Fruit fly (Drosophila melanogaster): ENCODE measurements around the gene Prosalpha2.

Gene Prosalpha2

DNA sequence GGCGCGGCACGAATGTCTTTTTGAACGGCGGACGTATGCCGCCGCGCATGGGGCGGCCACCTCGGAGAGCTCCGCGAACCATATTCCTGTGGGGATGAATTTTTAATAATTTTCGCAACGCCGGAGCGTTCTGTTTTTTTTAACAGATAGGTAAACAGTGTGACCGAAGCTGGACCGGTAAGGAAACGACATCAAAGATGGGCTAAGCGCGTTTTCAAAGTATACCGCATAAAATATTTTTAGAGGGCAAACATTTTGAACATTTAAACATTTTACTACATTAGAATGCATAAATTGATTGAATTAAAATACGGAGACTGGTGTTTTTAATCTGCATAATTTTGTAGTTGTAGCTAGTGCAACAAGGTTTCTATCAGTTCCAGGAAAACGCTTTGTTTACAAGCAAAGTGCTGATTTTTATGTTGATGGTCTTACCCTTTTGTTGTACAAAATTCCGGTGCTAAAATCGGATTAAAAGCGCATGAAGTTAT is 2.0 kb upstream of the Prosalpha2 start, which contains the start of the genes CG5641 and CG5245 (continued):
- no peak for TF ChIP-seq chm (GFP tag; IDR thresholded peaks at IDR 0.05)
- no peak for TF ChIP-seq lov (optimal IDR thresholded peaks at IDR 0.05)
- TF ChIP-seq lov (GFP tag; IDR thresholded peaks at IDR 0.05): no peak
- peak; percentile 29 for TF ChIP-seq phol (tag; optimal IDR thresholded peaks at IDR 0.05)
- no peak for TF ChIP-seq her (GFP tag; optimal IDR thresholded peaks at IDR 0.05)
- no peak for TF ChIP-seq nom (GFP tag; optimal IDR thresholded peaks at IDR 0.05)
- no peak for TF ChIP-seq run (tag; optimal IDR thresholded peaks at IDR 0.05)
- TF ChIP-seq Sox102F (GFP tag; optimal IDR thresholded peaks at IDR 0.05): no peak
- TF ChIP-seq Neu2 (GFP tag; optimal IDR thresholded peaks at IDR 0.05; ENCODE audit: borderline replicate concordance): no peak
- peak; percentile 40 for TF ChIP-seq stwl (tag; optimal IDR thresholded peaks at IDR 0.05)
- no peak for TF ChIP-seq HHEX (GFP tag; optimal IDR thresholded peaks at IDR 0.05)
- TF ChIP-seq ara (GFP tag; IDR thresholded peaks at IDR 0.05): no peak
- no peak for TF ChIP-seq CG7357 (GFP tag; IDR thresholded peaks at IDR 0.05)
- no peak for TF ChIP-seq repo (GFP tag; optimal IDR thresholded peaks at IDR 0.05)
- TF ChIP-seq CG7928 (GFP tag; optimal IDR thresholded peaks at IDR 0.05): no peak
- no peak for TF ChIP-seq ci (GFP tag; IDR thresholded peaks at IDR 0.05)
- TF ChIP-seq knrl (GFP tag; IDR thresholded peaks at IDR 0.05; ENCODE audit: partially characterized antibody): no peak
- TF ChIP-seq CG7786 (GFP tag; optimal IDR thresholded peaks at IDR 0.05): no peak
- no peak for TF ChIP-seq CG31388 (GFP tag; optimal IDR thresholded peaks at IDR 0.05)
- peak; percentile 15 for TF ChIP-seq CG30020 (tag; optimal IDR thresholded peaks at IDR 0.05)
- TF ChIP-seq sisA (GFP tag; IDR thresholded peaks at IDR 0.05): no peak
- peak; percentile 51 for TF ChIP-seq pzg (GFP tag; optimal IDR thresholded peaks at IDR 0.05)
- TF ChIP-seq grau (tag; optimal IDR thresholded peaks at IDR 0.05): no peak
- no peak for TF ChIP-seq amos (GFP tag; IDR thresholded peaks at IDR 0.05; ENCODE audit: partially characterized antibody)
- TF ChIP-seq CG4360 (GFP tag; IDR thresholded peaks at IDR 0.05): no peak
- no peak for TF ChIP-seq CTCF (GFP tag; optimal IDR thresholded peaks at IDR 0.05)
- TF ChIP-seq dmrt99B (tag; optimal IDR thresholded peaks at IDR 0.05): no peak
- TF ChIP-seq CG4730 (GFP tag; IDR thresholded peaks at IDR 0.05): no peak
- no peak for TF ChIP-seq CG3995 (GFP tag; optimal IDR thresholded peaks at IDR 0.05)
- TF ChIP-seq CG9932 (GFP tag; IDR thresholded peaks at IDR 0.05): no peak
- TF ChIP-seq trem (tag; optimal IDR thresholded peaks at IDR 0.05): peak; percentile 51
- TF ChIP-seq Dbx (GFP tag; IDR thresholded peaks at IDR 0.05): no peak
- TF ChIP-seq CG15514 (GFP tag; optimal IDR thresholded peaks at IDR 0.05): peak; percentile 57
- no peak for TF ChIP-seq chinmo (GFP tag; IDR thresholded peaks at IDR 0.05; ENCODE audit: partially characterized antibody)
- no peak for TF ChIP-seq CG10959 (GFP tag; IDR thresholded peaks at IDR 0.05)
- TF ChIP-seq sob (GFP tag; IDR thresholded peaks at IDR 0.05): no peak
- TF ChIP-seq MBD-R2 (GFP tag; IDR thresholded peaks at IDR 0.05): peak; percentile 70
- peak; percentile 34 for TF ChIP-seq sens (GFP tag)
- no peak for TF ChIP-seq Hr51 (GFP tag; optimal IDR thresholded peaks at IDR 0.05)
- TF ChIP-seq Mad (GFP tag; optimal IDR thresholded peaks at IDR 0.05): no peak
- TF ChIP-seq Trl (optimal IDR thresholded peaks at IDR 0.05): no peak
- TF ChIP-seq Trl (GFP tag; optimal IDR thresholded peaks at IDR 0.05): no peak
- TF ChIP-seq CG4404 (GFP tag; IDR thresholded peaks at IDR 0.05): no peak
- TF ChIP-seq Max (GFP tag; optimal IDR thresholded peaks at IDR 0.05): no peak
- no peak for TF ChIP-seq lab (GFP tag; optimal IDR thresholded peaks at IDR 0.05)
- TF ChIP-seq Eip74EF (GFP tag; optimal IDR thresholded peaks at IDR 0.05): no peak
- no peak for TF ChIP-seq Asciz (GFP tag; optimal IDR thresholded peaks at IDR 0.05)
- peak; percentile 31 for TF ChIP-seq Myb (GFP tag; optimal IDR thresholded peaks at IDR 0.05)
- TF ChIP-seq gcm2 (GFP tag; optimal IDR thresholded peaks at IDR 0.05): no peak
- TF ChIP-seq sima (GFP tag; optimal IDR thresholded peaks at IDR 0.05): no peak
- TF ChIP-seq usp (GFP tag; optimal IDR thresholded peaks at IDR 0.05): no peak
- TF ChIP-seq CG16779 (GFP tag; IDR thresholded peaks at IDR 0.05): no peak

Measured in whole organism, embryonic.